Worm (Caenorhabditis elegans) whole organism, L2 larva: ENCODE data around the gene sbds-1.

ENCODE experiments used
- aly-2 ChIP-seq: fragments of 150-350 bp; optimal IDR thresholded peaks from 2 replicates; lab custom pipeline; 2014; ENCODE audit warnings: missing biosample characterization, missing genetic modification characterization
- ceh-82 ChIP-seq: fragments of 150-350 bp; optimal IDR thresholded peaks from 2 replicates; lab custom pipeline; 2014; ENCODE audit warnings: missing biosample characterization, missing genetic modification characterization
- crh-2 ChIP-seq: sonication (generic microtip); optimal IDR thresholded peaks from 2 replicates; lab custom pipeline; 2017; ENCODE audit warnings: missing biosample characterization, missing genetic modification characterization
- elt-1 ChIP-seq: fragments of 150-350 bp; optimal IDR thresholded peaks from 2 replicates; lab custom pipeline; 2014; ENCODE audit warnings: missing biosample characterization, missing genetic modification characterization
- lsy-2 ChIP-seq, 2 experiments: fragments of 150-350 bp in 1 of 2; sonication (generic microtip) in 1 of 2; optimal IDR thresholded peaks; 2 replicates each; lab custom pipeline; 2014 to 2017; ENCODE audit warnings: missing biosample characterization in 2 of 2, missing genetic modification characterization in 2 of 2
- mdl-1 ChIP-seq, 2 experiments: fragments of 150-350 bp in 1 of 2; sonication (generic microtip) in 1 of 2; optimal IDR thresholded peaks; 2 replicates each; lab custom pipeline; 2017; ENCODE audit warnings: missing biosample characterization in 2 of 2, missing genetic modification characterization in 2 of 2
- nhr-21 ChIP-seq: fragments of 150-350 bp; optimal IDR thresholded peaks from 2 replicates; lab custom pipeline; 2014; ENCODE audit warnings: missing biosample characterization, missing genetic modification characterization
- nhr-25 ChIP-seq: fragments of 150-350 bp; sonication (generic microtip); optimal IDR thresholded peaks from 3 replicates; lab custom pipeline; 2014; ENCODE audit warnings: missing biosample characterization, missing genetic modification characterization
- snpc-4 ChIP-seq: fragments of 150-350 bp; optimal IDR thresholded peaks from 2 replicates; lab custom pipeline; 2014; ENCODE audit warnings: missing biosample characterization, missing genetic modification characterization
- unc-55 ChIP-seq: fragments of 150-350 bp; sonication (generic microtip); optimal IDR thresholded peaks from 3 replicates; lab custom pipeline; 2014; ENCODE audit warnings: missing biosample characterization, missing genetic modification reagents, missing genetic modification characterization

- TF ChIP-seq elt-1 (tag; lab: Kevin White, UChicago) (no peak), snpc-4 (tag; lab: Kevin White, UChicago) (no peak), nhr-21 (no peak), ceh-82 (no peak), mdl-1 (tag; optimal IDR thresholded peaks at IDR 0.05; lab: Kevin White, UChicago) (no peak), nhr-25 (tag; lab: Kevin White, UChicago) (no peak), lsy-2 (tag; optimal IDR thresholded peaks at IDR 0.05; lab: Kevin White, UChicago) (no peak), crh-2 (no peak), unc-55 (no peak), aly-2 (tag; lab: Kevin White, UChicago) (no peak)
Measured at ce11 chrIII:675822-676221, 37.6 kb upstream of the sbds-1 start, which contains the start of gene grk-2.
